Fruit fly (Drosophila melanogaster) whole organism, prepupa: Measurements from ENCODE around the gene CG31957.

Source experiments
- CG10631 ChIP-seq: fragments of 200-800 bp; sonication (Bioruptor generic); optimal IDR thresholded peaks from 2 replicates; lab custom pipeline; 2016; ENCODE audit warnings: missing biosample characterization, missing genetic modification characterization
- CG10669 ChIP-seq: fragments of 200-800 bp; sonication (Bioruptor generic); optimal IDR thresholded peaks from 3 replicates; lab custom pipeline; 2018; ENCODE audit warnings: missing biosample characterization, mild to moderate bottlenecking, missing genetic modification characterization, moderate library complexity
- CG11294 ChIP-seq: fragments of 200-800 bp; sonication (Bioruptor generic); IDR thresholded peaks from 2 replicates; pipeline ENCODE4 v1.3.6; 2022; ENCODE audit warnings: missing biosample characterization, missing genetic modification characterization
- CG11762 ChIP-seq: fragments of 200-800 bp; sonication (Bioruptor generic); optimal IDR thresholded peaks from 3 replicates; lab custom pipeline; 2016; ENCODE audit warnings: missing biosample characterization, missing genetic modification characterization; ENCODE audit not compliant: insufficient read depth
- CG11902 ChIP-seq: fragments of 200-800 bp; sonication (Bioruptor generic); optimal IDR thresholded peaks from 3 replicates; lab custom pipeline; 2016; ENCODE audit warnings: missing biosample characterization, missing genetic modification characterization
- CG1621 ChIP-seq: fragments of 200-800 bp; sonication (Bioruptor generic); optimal IDR thresholded peaks from 3 replicates; lab custom pipeline; 2018; ENCODE audit warnings: missing biosample characterization, mild to moderate bottlenecking, missing genetic modification characterization
- CG16779 ChIP-seq: fragments of 200-800 bp; sonication (Bioruptor generic); optimal IDR thresholded peaks from 3 replicates; lab custom pipeline; 2017; ENCODE audit warnings: missing biosample characterization, mild to moderate bottlenecking, missing genetic modification characterization
- CG31627 ChIP-seq: fragments of 200-800 bp; sonication (Bioruptor generic); optimal IDR thresholded peaks from 3 replicates; lab custom pipeline; 2016; ENCODE audit warnings: missing biosample characterization, missing genetic modification characterization
- CG32006 ChIP-seq: fragments of 200-800 bp; sonication (Bioruptor generic); optimal IDR thresholded peaks from 3 replicates; lab custom pipeline; 2017; ENCODE audit warnings: missing biosample characterization, mild to moderate bottlenecking, missing genetic modification characterization
- CG34406 ChIP-seq: fragments of 200-800 bp; sonication (Bioruptor generic); optimal IDR thresholded peaks from 3 replicates; lab custom pipeline; 2016; ENCODE audit warnings: missing biosample characterization, missing genetic modification characterization
- CG3919 ChIP-seq: fragments of 200-800 bp; sonication (Bioruptor generic); optimal IDR thresholded peaks from 3 replicates; lab custom pipeline; 2016; ENCODE audit warnings: missing biosample characterization, missing genetic modification characterization
- CG4318 ChIP-seq: fragments of 200-800 bp; sonication (Bioruptor generic); optimal IDR thresholded peaks from 3 replicates; lab custom pipeline; 2017; ENCODE audit warnings: missing biosample characterization, mild to moderate bottlenecking, missing genetic modification characterization
- CG6276 ChIP-seq: fragments of 200-800 bp; sonication (Bioruptor generic); optimal IDR thresholded peaks from 2 replicates; lab custom pipeline; 2017; ENCODE audit warnings: missing biosample characterization, mild to moderate bottlenecking, missing genetic modification characterization
- CG6792 ChIP-seq: fragments of 200-800 bp; sonication (Bioruptor generic); optimal IDR thresholded peaks from 3 replicates; lab custom pipeline; 2016; ENCODE audit warnings: missing biosample characterization, missing genetic modification characterization
- CG6854 ChIP-seq: fragments of 200-800 bp; sonication (Bioruptor generic); optimal IDR thresholded peaks from 2 replicates; lab custom pipeline; 2017; ENCODE audit warnings: missing biosample characterization, mild to moderate bottlenecking, missing genetic modification characterization
- CG7368 ChIP-seq: fragments of 200-800 bp; sonication (Bioruptor generic); optimal IDR thresholded peaks from 3 replicates; lab custom pipeline; 2016; ENCODE audit warnings: missing biosample characterization, missing genetic modification characterization
- CG8119 ChIP-seq: fragments of 200-800 bp; sonication (Bioruptor generic); IDR thresholded peaks from 3 replicates; pipeline ENCODE4 v1.3.6; 2022; ENCODE audit warnings: missing biosample characterization, missing genetic modification characterization
- CG8319 ChIP-seq: fragments of 200-800 bp; sonication (Bioruptor generic); optimal IDR thresholded peaks from 3 replicates; lab custom pipeline; 2016; ENCODE audit warnings: missing biosample characterization, missing genetic modification characterization
- CG8632 ChIP-seq: fragments of 200-800 bp; sonication (Bioruptor generic); optimal IDR thresholded peaks from 3 replicates; lab custom pipeline; 2016; ENCODE audit warnings: missing biosample characterization, missing genetic modification characterization
- CG9139 ChIP-seq: fragments of 200-800 bp; sonication (Bioruptor generic); optimal IDR thresholded peaks from 3 replicates; lab custom pipeline; 2017; ENCODE audit warnings: missing biosample characterization, mild to moderate bottlenecking, missing genetic modification characterization
- Eip75B ChIP-seq: fragments of 200-800 bp; sonication (Bioruptor generic); optimal IDR thresholded peaks from 3 replicates; lab custom pipeline; 2016; ENCODE audit warnings: missing biosample characterization, missing genetic modification characterization
- Eip78C ChIP-seq: fragments of 200-800 bp; sonication (Bioruptor generic); peaks from one replicate; lab custom pipeline; 2016; ENCODE audit warnings: missing biosample characterization, missing genetic modification characterization
- Eip93F ChIP-seq: fragments of 200-800 bp; sonication (Bioruptor generic); optimal IDR thresholded peaks from 2 replicates; lab custom pipeline; 2016; ENCODE audit warnings: missing biosample characterization, mild to moderate bottlenecking, missing genetic modification characterization
- Ets21C ChIP-seq: fragments of 200-800 bp; sonication (Bioruptor generic); optimal IDR thresholded peaks from 3 replicates; lab custom pipeline; 2016; ENCODE audit warnings: missing biosample characterization, missing genetic modification characterization
- Ets96B ChIP-seq: fragments of 200-800 bp; optimal IDR thresholded peaks from 2 replicates; lab custom pipeline; 2019; ENCODE audit warnings: missing biosample characterization, mild to moderate bottlenecking, missing genetic modification characterization, moderate library complexity
- Gug ChIP-seq: fragments of 200-800 bp; sonication (Bioruptor generic); IDR thresholded peaks from 2 replicates; pipeline ENCODE4 v1.3.6; 2022; ENCODE audit warnings: missing biosample characterization, missing genetic modification characterization
- Hr39 ChIP-seq: fragments of 200-800 bp; sonication (Bioruptor generic); optimal IDR thresholded peaks from 2 replicates; lab custom pipeline; 2016; ENCODE audit warnings: missing biosample characterization, missing genetic modification characterization
- Hr4 ChIP-seq: fragments of 200-800 bp; sonication (Bioruptor generic); optimal IDR thresholded peaks from 3 replicates; lab custom pipeline; 2016; ENCODE audit warnings: missing biosample characterization, missing genetic modification characterization
- Lpt ChIP-seq: fragments of 200-800 bp; sonication (Bioruptor generic); optimal IDR thresholded peaks from 3 replicates; lab custom pipeline; 2016; ENCODE audit warnings: missing biosample characterization, missing genetic modification characterization
- Met ChIP-seq: fragments of 200-800 bp; sonication (Bioruptor generic); optimal IDR thresholded peaks from 3 replicates; lab custom pipeline; 2016; ENCODE audit warnings: missing biosample characterization, missing genetic modification characterization
- OdsH ChIP-seq: fragments of 200-800 bp; sonication (Bioruptor generic); optimal IDR thresholded peaks from 3 replicates; lab custom pipeline; 2016; ENCODE audit warnings: missing biosample characterization, missing genetic modification characterization
- Smox ChIP-seq: fragments of 200-800 bp; sonication (Bioruptor generic); optimal IDR thresholded peaks from 3 replicates; lab custom pipeline; 2016; ENCODE audit warnings: missing biosample characterization, missing genetic modification characterization
- Sox102F ChIP-seq: fragments of 200-800 bp; sonication (Bioruptor generic); optimal IDR thresholded peaks from 2 replicates; lab custom pipeline; 2016; ENCODE audit warnings: missing biosample characterization, mild to moderate bottlenecking, missing genetic modification characterization
- Sox14 ChIP-seq: fragments of 200-800 bp; sonication (Bioruptor generic); optimal IDR thresholded peaks from 3 replicates; lab custom pipeline; 2016; ENCODE audit warnings: missing biosample characterization, missing genetic modification characterization
- Sox15 ChIP-seq: fragments of 200-800 bp; sonication (Bioruptor generic); optimal IDR thresholded peaks from 3 replicates; lab custom pipeline; 2016; ENCODE audit warnings: missing biosample characterization, missing genetic modification characterization
- achi ChIP-seq: fragments of 200-800 bp; sonication (Bioruptor generic); optimal IDR thresholded peaks from 3 replicates; lab custom pipeline; 2016; ENCODE audit warnings: missing biosample characterization, missing genetic modification characterization
- acj6 ChIP-seq: fragments of 200-800 bp; sonication (Bioruptor generic); optimal IDR thresholded peaks from 3 replicates; lab custom pipeline; 2016; ENCODE audit warnings: missing biosample characterization, missing genetic modification characterization
- cyc ChIP-seq: fragments of 200-800 bp; sonication (Bioruptor generic); optimal IDR thresholded peaks from 3 replicates; lab custom pipeline; 2016; ENCODE audit warnings: missing biosample characterization, missing genetic modification characterization
- eg ChIP-seq: fragments of 200-800 bp; sonication (Bioruptor generic); IDR thresholded peaks from 3 replicates; pipeline ENCODE4 v1.3.6; 2022; ENCODE audit warnings: missing biosample characterization, missing genetic modification characterization
- fd59A ChIP-seq: fragments of 200-800 bp; sonication (Bioruptor generic); optimal IDR thresholded peaks from 2 replicates; lab custom pipeline; 2017; ENCODE audit warnings: missing biosample characterization, mild to moderate bottlenecking, missing genetic modification characterization, missing genetic modification reagents
- fd85E ChIP-seq: fragments of 200-800 bp; sonication (Bioruptor generic); optimal IDR thresholded peaks from 3 replicates; lab custom pipeline; 2016; ENCODE audit warnings: missing biosample characterization, missing genetic modification characterization
- fkh ChIP-seq: fragments of 200-800 bp; sonication (Bioruptor generic); optimal IDR thresholded peaks from 3 replicates; lab custom pipeline; 2017; ENCODE audit warnings: missing biosample characterization, mild to moderate bottlenecking, missing genetic modification characterization, moderate library complexity
- lz ChIP-seq: fragments of 200-800 bp; sonication (Bioruptor generic); optimal IDR thresholded peaks from 3 replicates; lab custom pipeline; 2016; ENCODE audit warnings: missing biosample characterization, missing genetic modification characterization
- pdm3 ChIP-seq: fragments of 200-800 bp; sonication (Bioruptor generic); optimal IDR thresholded peaks from 3 replicates; lab custom pipeline; 2016; ENCODE audit warnings: missing biosample characterization, missing genetic modification characterization
- salr ChIP-seq, 2 experiments: fragments of 200-800 bp; sonication (Bioruptor generic); optimal IDR thresholded peaks; 3 replicates each; lab custom pipeline; 2016 to 2018; ENCODE audit warnings: missing biosample characterization in 2 of 2, missing genetic modification characterization in 2 of 2, mild to moderate bottlenecking in 1 of 2
- spab ChIP-seq: fragments of 200-800 bp; sonication (Bioruptor generic); optimal IDR thresholded peaks from 2 replicates; lab custom pipeline; 2017; ENCODE audit warnings: missing biosample characterization, mild to moderate bottlenecking, missing genetic modification characterization, missing genetic modification reagents
- ss ChIP-seq, 2 experiments: fragments of 200-800 bp; sonication (Bioruptor generic); optimal IDR thresholded peaks; 2 replicates in 1 of 2; 3 replicates in 1 of 2; lab custom pipeline; 2017 to 2018; ENCODE audit warnings: mild to moderate bottlenecking in 2 of 2, missing biosample characterization in 2 of 2, missing genetic modification characterization in 2 of 2, moderate library complexity in 1 of 2
- svp ChIP-seq: fragments of 200-800 bp; sonication (Bioruptor generic); peaks from one replicate; lab custom pipeline; 2016; ENCODE audit warnings: missing biosample characterization, missing genetic modification characterization
- topi ChIP-seq: fragments of 200-800 bp; sonication (Bioruptor generic); optimal IDR thresholded peaks from 3 replicates; lab custom pipeline; 2016; ENCODE audit warnings: missing biosample characterization, missing genetic modification characterization
- vri ChIP-seq: fragments of 200-800 bp; sonication (Bioruptor generic); optimal IDR thresholded peaks from 3 replicates; lab custom pipeline; 2016; ENCODE audit warnings: missing biosample characterization, mild to moderate bottlenecking, missing genetic modification characterization

The CG31957 gene

DNA sequence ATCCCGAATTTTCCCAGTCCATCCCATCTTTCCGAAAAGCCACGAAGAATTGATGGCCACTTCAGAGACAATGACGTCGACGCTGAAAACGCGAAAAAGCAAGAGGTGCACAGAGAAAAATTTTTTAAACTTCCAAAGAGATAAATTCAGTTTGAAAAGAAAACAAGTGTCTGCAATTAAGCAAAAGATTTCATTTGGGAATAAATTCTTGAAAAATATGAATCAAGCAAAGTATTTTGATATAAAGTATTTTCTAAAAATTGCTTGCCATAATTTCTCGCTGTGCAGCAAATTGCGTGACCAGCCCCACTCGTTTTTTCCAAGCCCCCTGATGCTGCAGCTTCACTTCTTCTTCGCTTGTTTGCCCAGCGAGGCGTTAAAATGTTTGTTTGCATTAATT lies 9.9 kb upstream of the CG31957 start (continued):
- TF ChIP-seq Eip78C (GFP tag; lab: Kevin White, UChicago) (peak; percentile 90), CG8632 (GFP tag; lab: Kevin White, UChicago) (peak; percentile 46), CG1621 (peak; percentile 31), cyc (GFP tag; lab: Kevin White, UChicago) (peak; percentile 61), CG34406 (GFP tag; lab: Kevin White, UChicago) (peak; percentile 57), achi (GFP tag; lab: Kevin White, UChicago) (peak; percentile 61), acj6 (GFP tag; lab: Kevin White, UChicago) (peak; percentile 74), CG6792 (GFP tag; lab: Kevin White, UChicago) (peak; percentile 66)
- TF ChIP-seq, all 60 proteins: peak for 53

DNA sequence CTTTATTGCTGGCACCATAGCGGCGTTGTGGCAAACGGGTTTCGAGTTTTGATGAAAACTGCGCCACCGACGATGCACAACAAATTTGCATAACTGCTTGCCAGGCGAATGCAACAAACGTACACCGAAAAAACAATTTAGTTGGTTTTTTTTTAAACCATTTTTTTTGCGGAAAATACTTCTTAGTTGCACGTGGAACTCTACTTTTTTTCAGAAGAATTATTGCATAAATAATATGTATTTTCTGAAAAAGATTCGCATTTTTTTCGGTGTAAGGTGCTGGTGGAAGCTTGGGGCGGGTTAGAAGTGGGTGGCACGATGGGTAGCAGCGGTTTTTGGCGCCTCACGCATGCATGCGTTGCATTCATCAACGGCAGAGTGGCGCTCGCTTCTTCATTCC lies 8.9 kb upstream of the CG31957 start:
- TF ChIP-seq cyc (GFP tag; lab: Kevin White, UChicago) (no peak), Hr4 (GFP tag; lab: Kevin White, UChicago) (peak; percentile 80), Smox (GFP tag; lab: Kevin White, UChicago) (peak; percentile 34), CG4318 (GFP tag; lab: Kevin White, UChicago) (peak; percentile 44), fd59A (GFP tag; lab: Kevin White, UChicago) (no peak), Eip93F (GFP tag; lab: Kevin White, UChicago) (no peak), CG9139 (no peak), Sox102F (GFP tag; lab: Kevin White, UChicago) (peak; percentile 25), eg (GFP tag; lab: Robert Waterston, UW) (peak; percentile 77), ss (GFP tag; optimal IDR thresholded peaks at IDR 0.05; lab: Kevin White, UChicago) (no peak), Eip75B (GFP tag; lab: Kevin White, UChicago) (no peak), OdsH (GFP tag; lab: Kevin White, UChicago) (peak; percentile 71), CG7368 (GFP tag; lab: Kevin White, UChicago) (no peak), Ets96B (tag; lab: Kevin White, UChicago) (no peak), salr (GFP tag; optimal IDR thresholded peaks at IDR 0.05; lab: Kevin White, UChicago) (peak in 1 of 2 experiments; percentile 41), Met (GFP tag; lab: Kevin White, UChicago) (peak; percentile 12), lz (peak; percentile 29), CG8119 (GFP tag; lab: Robert Waterston, UW) (peak; percentile 90), fd85E (GFP tag; lab: Kevin White, UChicago) (no peak), CG10631 (GFP tag; lab: Kevin White, UChicago) (peak; percentile 62), topi (GFP tag; lab: Kevin White, UChicago) (peak; percentile 11), Gug (GFP tag; lab: Robert Waterston, UW) (peak; percentile 62), CG6854 (GFP tag; lab: Kevin White, UChicago) (no peak), CG16779 (tag; lab: Kevin White, UChicago) (no peak), CG11902 (GFP tag; lab: Kevin White, UChicago) (no peak), Eip78C (GFP tag; lab: Kevin White, UChicago) (peak; percentile 64), pdm3 (GFP tag; lab: Kevin White, UChicago) (peak; percentile 67), vri (GFP tag; lab: Kevin White, UChicago) (peak; percentile 25), CG31627 (GFP tag; lab: Kevin White, UChicago) (peak; percentile 15), Lpt (GFP tag; lab: Kevin White, UChicago) (peak; percentile 36), CG10669 (GFP tag; lab: Kevin White, UChicago) (peak; percentile 6), Sox14 (GFP tag; lab: Kevin White, UChicago) (peak; percentile 48), CG32006 (GFP tag; lab: Kevin White, UChicago) (peak; percentile 83), Sox15 (GFP tag; lab: Kevin White, UChicago) (no peak), svp (peak; percentile 50), acj6 (GFP tag; lab: Kevin White, UChicago) (peak; percentile 52), CG1621 (no peak), CG6792 (GFP tag; lab: Kevin White, UChicago) (no peak), Ets21C (GFP tag; lab: Kevin White, UChicago) (no peak), CG3919 (GFP tag; lab: Kevin White, UChicago) (peak; percentile 40), Hr39 (peak; percentile 48), spab (GFP tag; lab: Kevin White, UChicago) (no peak), CG11762 (GFP tag; lab: Kevin White, UChicago) (no peak), CG34406 (GFP tag; lab: Kevin White, UChicago) (no peak), CG8319 (GFP tag; lab: Kevin White, UChicago) (no peak), CG6276 (GFP tag; lab: Kevin White, UChicago) (peak; percentile 52), CG11294 (GFP tag; lab: Robert Waterston, UW) (peak; percentile 52; the same call in 1 of the 2 replicates), fkh (no peak)
